Worm (Caenorhabditis elegans) whole organism, L2 larva: ENCODE data around the gene pgph-1.

Source experiments
- skn-1 ChIP-seq: sonication (generic microtip); optimal IDR thresholded peaks from 2 replicates; lab custom pipeline; 2017; ENCODE audit warnings: missing biosample characterization, missing genetic modification characterization
- ztf-11 ChIP-seq: sonication (generic microtip); optimal IDR thresholded peaks from 2 replicates; lab custom pipeline; 2017; ENCODE audit warnings: missing biosample characterization, missing genetic modification characterization

ce11 chrV:5717237-5717935, 35.9 kb downstream of the pgph-1 start, which contains the start of gene rga-3:
- TF ChIP-seq ztf-11 (no peak), skn-1 (tag; lab: Kevin White, UChicago) (no peak)
